Worm (Caenorhabditis elegans): ENCODE data around the gene R08C7.12.

R08C7.12 gene

ce11 chrIV:4477009-4477471 is 27.5 kb downstream of the R08C7.12 start, which contains the start of gene M01H9.3 (continued):
- TF ChIP-seq mdl-1 (tag; optimal IDR thresholded peaks at IDR 0.05) = peak; percentile 31 to 95
- no peak for TF ChIP-seq unc-39 (tag; optimal IDR thresholded peaks at IDR 0.05)
- peak; percentile 70 for TF ChIP-seq ceh-20 (GFP tag; IDR thresholded peaks at IDR 0.05)
- TF ChIP-seq daf-16 (GFP tag; optimal IDR thresholded peaks at IDR 0.05) = no peak
- TF ChIP-seq daf-16 (tag; optimal IDR thresholded peaks at IDR 0.05) = peak; percentile 44
- peak; percentile 26 for TF ChIP-seq T20F7.1 (GFP tag; optimal IDR thresholded peaks at IDR 0.05)
- TF ChIP-seq ZK546.5 (tag; optimal IDR thresholded peaks at IDR 0.05) = no peak
- no peak for TF ChIP-seq F10B5.3 (tag; optimal IDR thresholded peaks at IDR 0.05)
- no peak for TF ChIP-seq snpc-4 (tag; optimal IDR thresholded peaks at IDR 0.05)
- no peak for TF ChIP-seq nhr-102 (tag; optimal IDR thresholded peaks at IDR 0.05)
- no peak for TF ChIP-seq vab-7 (GFP tag; IDR thresholded peaks at IDR 0.05)
- peak; percentile 20 for TF ChIP-seq nhr-77 (tag; optimal IDR thresholded peaks at IDR 0.05)
- TF ChIP-seq Y75B8A.6 (GFP tag; IDR thresholded peaks at IDR 0.05) = no peak
- TF ChIP-seq madf-9 (GFP tag; conservative IDR thresholded peaks at IDR 0.05) = no peak
- peak; percentile 87 for TF ChIP-seq hlh-11 (tag; optimal IDR thresholded peaks at IDR 0.05)
- no peak for TF ChIP-seq R02D3.7 (tag; optimal IDR thresholded peaks at IDR 0.05)
- no peak for TF ChIP-seq F49E8.2 (tag; optimal IDR thresholded peaks at IDR 0.05; ENCODE audit: borderline replicate concordance)
- no peak for TF ChIP-seq zfp-3 (GFP tag; conservative IDR thresholded peaks at IDR 0.05)
- TF ChIP-seq ceh-62 (tag; optimal IDR thresholded peaks at IDR 0.05) = no peak
- TF ChIP-seq hmg-1.1 (GFP tag; IDR thresholded peaks at IDR 0.05) = no peak
- peak; percentile 66 for TF ChIP-seq nhr-48 (tag; optimal IDR thresholded peaks at IDR 0.05)
- no peak for TF ChIP-seq dmd-8 (GFP tag; IDR thresholded peaks at IDR 0.05)
- TF ChIP-seq pha-4 (GFP tag; IDR thresholded peaks at IDR 0.05) = no peak
- TF ChIP-seq pha-4 (tag; optimal IDR thresholded peaks at IDR 0.05) = peak; percentile 36
- no peak for TF ChIP-seq spr-3 (GFP tag; optimal IDR thresholded peaks at IDR 0.05)
- TF ChIP-seq nhr-42 (GFP tag; IDR thresholded peaks at IDR 0.05) = no peak
- no peak for TF ChIP-seq ztf-7 (tag; optimal IDR thresholded peaks at IDR 0.05)
- TF ChIP-seq mdt-29 (GFP tag; IDR thresholded peaks at IDR 0.05) = peak; percentile 49; the same call in 1 of the 2 replicates
- no peak for TF ChIP-seq zip-2 (tag; optimal IDR thresholded peaks at IDR 0.05)
- TF ChIP-seq unc-62 (GFP tag; optimal IDR thresholded peaks at IDR 0.05 in 1 of 2) = peak in 1 of 2 experiments; percentile 87
- no peak for TF ChIP-seq unc-62 (tag; optimal IDR thresholded peaks at IDR 0.05)
- TF ChIP-seq nhr-28 (tag; optimal IDR thresholded peaks at IDR 0.05) = peak; percentile 74
- no peak for TF ChIP-seq zfp-2 (tag; optimal IDR thresholded peaks at IDR 0.05)
- TF ChIP-seq F26F4.8 (GFP tag; conservative IDR thresholded peaks at IDR 0.05) = no peak
- TF ChIP-seq mxl-2 (GFP tag; conservative IDR thresholded peaks at IDR 0.05) = no peak
- no peak for TF ChIP-seq pqm-1 (tag; optimal IDR thresholded peaks at IDR 0.05)
- TF ChIP-seq php-3 (GFP tag; IDR thresholded peaks at IDR 0.05) = no peak
- no peak for TF ChIP-seq set-16 (GFP tag; IDR thresholded peaks at IDR 0.05)
- TF ChIP-seq rbr-2 (tag; optimal IDR thresholded peaks at IDR 0.05) = no peak
- TF ChIP-seq egl-27 (tag; optimal IDR thresholded peaks at IDR 0.05) = no peak
- TF ChIP-seq F37D6.2 (tag; optimal IDR thresholded peaks at IDR 0.05) = no peak
- no peak for TF ChIP-seq fkh-10 (GFP tag; optimal IDR thresholded peaks at IDR 0.05)
- no peak for TF ChIP-seq aly-2 (tag; optimal IDR thresholded peaks at IDR 0.05)
- TF ChIP-seq duxl-1 (tag; optimal IDR thresholded peaks at IDR 0.05; ENCODE audit: poor library complexity) = no peak
- TF ChIP-seq cey-2 (tag; optimal IDR thresholded peaks at IDR 0.05; ENCODE audit: borderline replicate concordance, insufficient read depth) = no peak
- no peak for TF ChIP-seq daf-19 (GFP tag; conservative IDR thresholded peaks at IDR 0.05)
- TF ChIP-seq ces-1 (GFP tag; optimal IDR thresholded peaks at IDR 0.05) = no peak
- no peak for TF ChIP-seq ztf-11 (tag; optimal IDR thresholded peaks at IDR 0.05)
- TF ChIP-seq fos-1 (tag; optimal IDR thresholded peaks at IDR 0.05) = no peak
- TF ChIP-seq hif-1 (tag; optimal IDR thresholded peaks at IDR 0.05) = peak in 1 of 2 experiments; percentile 87
- no peak for TF ChIP-seq zag-1 (tag; optimal IDR thresholded peaks at IDR 0.05)
- TF ChIP-seq dpl-1 (GFP tag; optimal IDR thresholded peaks at IDR 0.05) = peak; percentile 11
- TF ChIP-seq nhr-237 (tag; optimal IDR thresholded peaks at IDR 0.05) = no peak

Measured in whole organism, L4 larva.